Fruit fly (Drosophila melanogaster) whole organism, embryonic: ENCODE measurements around the gene CG34293.

Source experiments
- Antp ChIP-seq: fragments of 200-800 bp; sonication (Bioruptor generic); optimal IDR thresholded peaks from 3 replicates; lab custom pipeline; 2016; ENCODE audit warnings: missing biosample characterization, missing genetic modification characterization
- Atf6 ChIP-seq: fragments of 200-800 bp; sonication (Bioruptor generic); IDR thresholded peaks from 2 replicates; pipeline ENCODE4 v1.3.6; 2022; ENCODE audit warnings: missing biosample characterization, missing genetic modification characterization
- Bgb ChIP-seq: fragments of 200-800 bp; sonication (Bioruptor generic); IDR thresholded peaks from 2 replicates; pipeline ENCODE4 v1.3.6; 2022; ENCODE audit warnings: missing biosample characterization, missing genetic modification characterization; ENCODE audit not compliant: partially characterized antibody
- Blimp-1 ChIP-seq: fragments of 200-800 bp; sonication (Bioruptor generic); optimal IDR thresholded peaks from 3 replicates; lab custom pipeline; 2018; ENCODE audit warnings: missing biosample characterization, missing genetic modification characterization, mild to moderate bottlenecking, moderate library complexity, missing genetic modification reagents
- CG1024 ChIP-seq: fragments of 200-800 bp; sonication (Bioruptor generic); IDR thresholded peaks from 2 replicates; pipeline ENCODE4 v1.3.6; 2022; ENCODE audit warnings: missing biosample characterization, missing genetic modification characterization
- CG10462 ChIP-seq: fragments of 200-800 bp; sonication (Bioruptor generic); optimal IDR thresholded peaks from 2 replicates; lab custom pipeline; 2016; ENCODE audit warnings: missing biosample characterization, missing genetic modification characterization
- CG10959 ChIP-seq: fragments of 200-800 bp; sonication (Bioruptor generic); IDR thresholded peaks from 2 replicates; pipeline ENCODE4 v1.3.6; 2022; ENCODE audit warnings: missing biosample characterization, missing genetic modification characterization
- CG1603 ChIP-seq: fragments of 200-800 bp; sonication (Bioruptor generic); optimal IDR thresholded peaks from 2 replicates; lab custom pipeline; 2019; ENCODE audit warnings: missing biosample characterization, mild to moderate bottlenecking, missing genetic modification characterization, moderate library complexity
- CG3163 ChIP-seq: fragments of 200-800 bp; sonication (Bioruptor generic); optimal IDR thresholded peaks from 3 replicates; lab custom pipeline; 2016; ENCODE audit warnings: missing biosample characterization, missing genetic modification characterization
- CG3281 ChIP-seq: fragments of 200-800 bp; sonication (Bioruptor generic); optimal IDR thresholded peaks from 3 replicates; lab custom pipeline; 2017; ENCODE audit warnings: missing biosample characterization, mild to moderate bottlenecking, missing genetic modification characterization
- CG34224 ChIP-seq: fragments of 200-800 bp; sonication (Bioruptor generic); IDR thresholded peaks from 3 replicates; pipeline ENCODE4 v1.3.6; 2022; ENCODE audit warnings: missing biosample characterization, missing genetic modification characterization; ENCODE audit not compliant: partially characterized antibody
- CG3847 ChIP-seq: fragments of 200-800 bp; sonication (Bioruptor generic); IDR thresholded peaks from 2 replicates; pipeline ENCODE4 v1.3.6; 2022; ENCODE audit warnings: missing biosample characterization, missing genetic modification characterization
- CG3995 ChIP-seq: fragments of 200-800 bp; sonication (Bioruptor generic); optimal IDR thresholded peaks from 3 replicates; lab custom pipeline; 2016; ENCODE audit warnings: missing biosample characterization, missing genetic modification characterization
- CG4282 ChIP-seq: fragments of 200-800 bp; sonication (Bioruptor generic); optimal IDR thresholded peaks from 2 replicates; lab custom pipeline; 2016; ENCODE audit warnings: missing biosample characterization, missing genetic modification characterization
- CG4617 ChIP-seq: fragments of 200-800 bp; sonication (Bioruptor generic); optimal IDR thresholded peaks from 3 replicates; lab custom pipeline; 2016; ENCODE audit warnings: missing biosample characterization, missing genetic modification characterization, borderline replicate concordance
- CG6813 ChIP-seq: fragments of 200-800 bp; sonication (Bioruptor generic); optimal IDR thresholded peaks from 2 replicates; lab custom pipeline; 2017; ENCODE audit warnings: missing biosample characterization, missing genetic modification characterization, mild to moderate bottlenecking, moderate library complexity, missing genetic modification reagents
- CG9215 ChIP-seq: fragments of 200-800 bp; sonication (Bioruptor generic); IDR thresholded peaks from 2 replicates; pipeline ENCODE4 v1.3.6; 2022; ENCODE audit warnings: missing biosample characterization, missing genetic modification characterization
- CG9817 ChIP-seq: fragments of 200-800 bp; sonication (Bioruptor generic); optimal IDR thresholded peaks from 2 replicates; lab custom pipeline; 2018; ENCODE audit warnings: missing biosample characterization, mild to moderate bottlenecking, missing genetic modification characterization, moderate library complexity
- CkIIα-i1 ChIP-seq: fragments of 200-800 bp; sonication (Bioruptor generic); IDR thresholded peaks from 2 replicates; pipeline ENCODE4 v1.3.6; 2022; ENCODE audit warnings: missing biosample characterization, missing genetic modification characterization
- Dp ChIP-seq: fragments of 200-800 bp; sonication (Bioruptor generic); optimal IDR thresholded peaks from 2 replicates; lab custom pipeline; 2018; ENCODE audit warnings: missing biosample characterization, mild to moderate bottlenecking, missing genetic modification characterization, moderate library complexity
- Dref ChIP-seq: fragments of 200-800 bp; sonication (Bioruptor generic); IDR thresholded peaks from 2 replicates; pipeline ENCODE4 v1.3.6; 2022; ENCODE audit warnings: missing biosample characterization, missing genetic modification characterization
- GATAe ChIP-seq: fragments of 200-800 bp; sonication (Bioruptor generic); conservative IDR thresholded peaks from 2 replicates; pipeline ENCODE4 v1.3.6; 2022; ENCODE audit warnings: missing biosample characterization, missing genetic modification characterization
- Hmx ChIP-seq: fragments of 200-800 bp; sonication (Bioruptor generic); optimal IDR thresholded peaks from 2 replicates; lab custom pipeline; 2016; ENCODE audit warnings: missing biosample characterization, missing genetic modification characterization
- MTF-1 ChIP-seq: fragments of 200-800 bp; sonication (Bioruptor generic); optimal IDR thresholded peaks from 2 replicates; lab custom pipeline; 2018; ENCODE audit warnings: missing biosample characterization, mild to moderate bottlenecking, missing genetic modification characterization, borderline replicate concordance
- Mes4 ChIP-seq: fragments of 200-800 bp; sonication (Bioruptor generic); optimal IDR thresholded peaks from 2 replicates; lab custom pipeline; 2016; ENCODE audit warnings: missing biosample characterization, missing genetic modification characterization
- NC2α ChIP-seq: fragments of 200-800 bp; sonication (Bioruptor generic); optimal IDR thresholded peaks from 2 replicates; lab custom pipeline; 2016; ENCODE audit warnings: missing biosample characterization, missing genetic modification characterization
- NFAT ChIP-seq: fragments of 200-800 bp; sonication (Bioruptor generic); IDR thresholded peaks from 2 replicates; pipeline ENCODE4 v1.3.6; 2022; ENCODE audit warnings: missing biosample characterization, missing genetic modification characterization
- Oli ChIP-seq: fragments of 200-800 bp; sonication (Bioruptor generic); optimal IDR thresholded peaks from 2 replicates; lab custom pipeline; 2018; ENCODE audit warnings: missing biosample characterization, mild to moderate bottlenecking, missing genetic modification characterization, moderate library complexity
- PHDP ChIP-seq: fragments of 200-800 bp; sonication (Bioruptor generic); optimal IDR thresholded peaks from 3 replicates; lab custom pipeline; 2018; ENCODE audit warnings: missing biosample characterization, mild to moderate bottlenecking, missing genetic modification characterization, moderate library complexity
- Pdp1 ChIP-seq, 2 experiments: fragments of 200-800 bp; sonication (Bioruptor generic); optimal IDR thresholded peaks; 3 replicates each; lab custom pipeline; 2016; ENCODE audit warnings: missing biosample characterization in 2 of 2, missing genetic modification characterization in 2 of 2, mild to moderate bottlenecking in 1 of 2, moderate library complexity in 1 of 2
- Poxn ChIP-seq: fragments of 200-800 bp; sonication (Bioruptor generic); IDR thresholded peaks from 2 replicates; pipeline ENCODE4 v1.3.6; 2022; ENCODE audit warnings: missing biosample characterization, missing genetic modification characterization
- Rfx ChIP-seq: fragments of 200-800 bp; sonication (Bioruptor generic); IDR thresholded peaks from 2 replicates; pipeline ENCODE4 v1.3.6; 2022; ENCODE audit warnings: missing biosample characterization, missing genetic modification characterization
- amos ChIP-seq: fragments of 200-800 bp; sonication (Bioruptor generic); IDR thresholded peaks from 2 replicates; pipeline ENCODE4 v1.3.6; 2022; ENCODE audit warnings: missing biosample characterization, missing genetic modification characterization; ENCODE audit not compliant: partially characterized antibody
- ase ChIP-seq: fragments of 200-800 bp; sonication (Bioruptor generic); IDR thresholded peaks from 3 replicates; pipeline ENCODE4 v1.3.6; 2022; ENCODE audit warnings: missing biosample characterization, missing genetic modification characterization
- bab2 ChIP-seq: fragments of 200-800 bp; sonication (Bioruptor generic); optimal IDR thresholded peaks from 2 replicates; lab custom pipeline; 2016; ENCODE audit warnings: missing biosample characterization, missing genetic modification characterization
- bowl ChIP-seq: fragments of 200-800 bp; sonication (Bioruptor generic); IDR thresholded peaks from 2 replicates; pipeline ENCODE4 v1.3.6; 2022; ENCODE audit warnings: missing biosample characterization, missing genetic modification characterization
- chinmo ChIP-seq: fragments of 200-800 bp; sonication (Bioruptor generic); IDR thresholded peaks from 4 replicates; pipeline ENCODE4 v1.3.6; 2022; ENCODE audit warnings: missing biosample characterization, missing genetic modification characterization; ENCODE audit not compliant: partially characterized antibody
- esg ChIP-seq: fragments of 200-800 bp; sonication (Bioruptor generic); conservative IDR thresholded peaks from 2 replicates; pipeline ENCODE4 v1.3.6; 2022; ENCODE audit warnings: missing biosample characterization, missing genetic modification characterization
- exex ChIP-seq: fragments of 200-800 bp; sonication (Bioruptor generic); optimal IDR thresholded peaks from 4 replicates; lab custom pipeline; 2018; ENCODE audit warnings: missing biosample characterization, mild to moderate bottlenecking, missing genetic modification characterization, moderate library complexity
- fu2 ChIP-seq: fragments of 200-800 bp; sonication (Bioruptor generic); optimal IDR thresholded peaks from 2 replicates; lab custom pipeline; 2016; ENCODE audit warnings: missing biosample characterization, missing genetic modification characterization
- h ChIP-seq: fragments of >200 bp; optimal IDR thresholded peaks from 2 replicates; lab custom pipeline; 2017
- jing ChIP-seq: fragments of 200-800 bp; sonication (Bioruptor generic); optimal IDR thresholded peaks from 2 replicates; lab custom pipeline; 2018; ENCODE audit warnings: missing biosample characterization, mild to moderate bottlenecking, missing genetic modification characterization
- jumu ChIP-seq: fragments of 200-800 bp; sonication (Bioruptor generic); optimal IDR thresholded peaks from 3 replicates; lab custom pipeline; 2016; ENCODE audit warnings: missing biosample characterization, missing genetic modification characterization
- nmo ChIP-seq: fragments of 200-800 bp; sonication (Bioruptor generic); optimal IDR thresholded peaks from 2 replicates; lab custom pipeline; 2018; ENCODE audit warnings: missing biosample characterization, mild to moderate bottlenecking, missing genetic modification characterization, moderate library complexity
- peb ChIP-seq: fragments of 200-800 bp; sonication (Bioruptor generic); IDR thresholded peaks from 2 replicates; pipeline ENCODE4 v1.3.6; 2022; ENCODE audit warnings: missing biosample characterization, missing genetic modification characterization
- pum ChIP-seq: fragments of 200-800 bp; sonication (Bioruptor generic); optimal IDR thresholded peaks from 2 replicates; lab custom pipeline; 2016; ENCODE audit warnings: missing biosample characterization, missing genetic modification characterization
- sc ChIP-seq, 3 experiments: fragments of >200 bp in 2 of 3; fragments of 200-800 bp in 1 of 3; sonication (Bioruptor generic) in 1 of 3; optimal IDR thresholded peaks; 2 replicates in 2 of 3; 3 replicates in 1 of 3; lab custom pipeline; 2017; ENCODE audit warnings: mild to moderate bottlenecking in 1 of 3, missing biosample characterization in 1 of 3, missing genetic modification characterization in 1 of 3, missing genetic modification reagents in 1 of 3
- sisA ChIP-seq: fragments of 200-800 bp; sonication (Bioruptor generic); IDR thresholded peaks from 2 replicates; pipeline ENCODE4 v1.3.6; 2022; ENCODE audit warnings: missing biosample characterization, missing genetic modification characterization
- slou ChIP-seq: fragments of 200-800 bp; sonication (Bioruptor generic); optimal IDR thresholded peaks from 3 replicates; lab custom pipeline; 2016; ENCODE audit warnings: missing biosample characterization, missing genetic modification characterization
- sob ChIP-seq: fragments of 200-800 bp; sonication (Bioruptor generic); IDR thresholded peaks from 2 replicates; pipeline ENCODE4 v1.3.6; 2022; ENCODE audit warnings: missing biosample characterization, missing genetic modification characterization
- wek ChIP-seq: fragments of 200-800 bp; sonication (Bioruptor generic); optimal IDR thresholded peaks from 3 replicates; lab custom pipeline; 2018; ENCODE audit warnings: missing biosample characterization, mild to moderate bottlenecking, missing genetic modification characterization, moderate library complexity

Gene CG34293

dm6 chr3R:27151516-27151823, 13.9 kb downstream of the CG34293 start, which contains the start of gene Men-b (continued):
- TF ChIP-seq CG10959 (no peak), fu2 (GFP tag; lab: Kevin White, UChicago) (no peak), pum (GFP tag; lab: Kevin White, UChicago) (no peak), CG9817 (tag; lab: Kevin White, UChicago) (no peak), Oli (no peak), bab2 (GFP tag; lab: Kevin White, UChicago) (no peak), chinmo (GFP tag; lab: Robert Waterston, UW) (peak; percentile 15; the same call in 1 of the 4 replicates), jing (GFP tag; lab: Kevin White, UChicago) (no peak), amos (GFP tag; lab: Robert Waterston, UW) (peak; percentile 53; the same call in 1 of the 2 replicates), jumu (GFP tag; lab: Kevin White, UChicago) (no peak), ase (GFP tag; lab: Robert Waterston, UW) (no peak), CG3163 (GFP tag; lab: Kevin White, UChicago) (peak; percentile 41), Atf6 (GFP tag; lab: Robert Waterston, UW) (no peak), Blimp-1 (GFP tag; lab: Kevin White, UChicago) (no peak), PHDP (no peak), esg (no peak), CG1024 (GFP tag; lab: Robert Waterston, UW) (no peak), peb (GFP tag; lab: Robert Waterston, UW) (no peak), CG4282 (GFP tag; lab: Kevin White, UChicago) (no peak), Pdp1 (GFP tag; optimal IDR thresholded peaks at IDR 0.05; lab: Kevin White, UChicago) (peak in 1 of 2 experiments; percentile 6), CkIIα-i1 (GFP tag; lab: Robert Waterston, UW) (no peak), slou (GFP tag; lab: Kevin White, UChicago) (no peak), CG3847 (peak; percentile 19; the same call in 1 of the 2 replicates), CG1603 (peak; percentile 78), CG34224 (GFP tag; lab: Robert Waterston, UW) (no peak), MTF-1 (no peak), CG3281 (GFP tag; lab: Kevin White, UChicago) (no peak), Rfx (GFP tag; lab: Robert Waterston, UW) (peak; percentile 39), sisA (GFP tag; lab: Robert Waterston, UW) (0 out of 2 replicates have a peak, but pooled peaks have one; percentile 6), Dp (peak; percentile 80), CG3995 (GFP tag; lab: Kevin White, UChicago) (peak; percentile 40), exex (tag; lab: Kevin White, UChicago) (no peak), CG10462 (GFP tag; lab: Kevin White, UChicago) (no peak), Antp (GFP tag; lab: Kevin White, UChicago) (no peak), Mes4 (GFP tag; lab: Kevin White, UChicago) (no peak), Hmx (GFP tag; lab: Kevin White, UChicago) (no peak), wek (GFP tag; lab: Kevin White, UChicago) (no peak), CG9215 (GFP tag; lab: Robert Waterston, UW) (no peak), sob (GFP tag; lab: Robert Waterston, UW) (0 out of 2 replicates have a peak, but pooled peaks have one; percentile 26), nmo (GFP tag; lab: Kevin White, UChicago) (no peak), Dref (peak; percentile 50), sc (optimal IDR thresholded peaks at IDR 0.05; lab: Kevin White, UChicago) (no peak), sc (GFP tag; optimal IDR thresholded peaks at IDR 0.05; lab: Kevin White, UChicago) (no peak), bowl (GFP tag; lab: Robert Waterston, UW) (no peak), CG6813 (GFP tag; lab: Kevin White, UChicago) (no peak), h (lab: Kevin White, UChicago) (no peak), Poxn (GFP tag; lab: Robert Waterston, UW) (no peak), Bgb (GFP tag; lab: Robert Waterston, UW) (peak; percentile 46; the same call in 1 of the 2 replicates), NFAT (GFP tag; lab: Robert Waterston, UW) (peak; percentile 49), CG4617 (GFP tag; lab: Kevin White, UChicago) (no peak), NC2α (no peak), GATAe (GFP tag; lab: Robert Waterston, UW) (no peak)
